Fruit fly (Drosophila melanogaster): Measurements from ENCODE around the gene CG9109.

Gene CG9109

dm6 chr2L:6046865-6047264, 12.6 kb upstream of the CG9109 start:
- TF ChIP-seq CG8478 (optimal IDR thresholded peaks at IDR 0.05) (no peak), EcR (GFP tag; optimal IDR thresholded peaks at IDR 0.05) (no peak), psq (optimal IDR thresholded peaks at IDR 0.05) (no peak), usp (GFP tag; optimal IDR thresholded peaks at IDR 0.05) (no peak)

- TF ChIP-seq pan (optimal IDR thresholded peaks at IDR 0.05), result no peak
- TF ChIP-seq psq (optimal IDR thresholded peaks at IDR 0.05), result no peak
- TF ChIP-seq Dll (optimal IDR thresholded peaks at IDR 0.05), result no peak
- TF ChIP-seq CG8478 (optimal IDR thresholded peaks at IDR 0.05), result no peak
- no peak for TF ChIP-seq EcR (GFP tag; optimal IDR thresholded peaks at IDR 0.05)
- no peak for TF ChIP-seq usp (GFP tag; optimal IDR thresholded peaks at IDR 0.05)
Observed at dm6 chr2L:6045972-6046718, 11.9 kb upstream of the CG9109 start, which contains the start of gene Pfas. Gene Pfas (minus strand): TSS chr2L:6046050.

- TF ChIP-seq pan (optimal IDR thresholded peaks at IDR 0.05), result no peak
- TF ChIP-seq psq (optimal IDR thresholded peaks at IDR 0.05), result no peak
- no peak for TF ChIP-seq CG8478 (optimal IDR thresholded peaks at IDR 0.05)
- no peak for TF ChIP-seq Dll (optimal IDR thresholded peaks at IDR 0.05)
- no peak for TF ChIP-seq EcR (GFP tag; optimal IDR thresholded peaks at IDR 0.05)
- no peak for TF ChIP-seq usp (GFP tag; optimal IDR thresholded peaks at IDR 0.05)
Observed at dm6 chr2L:6045484-6045883, 11.3 kb upstream of the CG9109 start.

- TF ChIP-seq EcR (GFP tag; optimal IDR thresholded peaks at IDR 0.05), result no peak
- no peak for TF ChIP-seq usp (GFP tag; optimal IDR thresholded peaks at IDR 0.05)
- TF ChIP-seq psq (optimal IDR thresholded peaks at IDR 0.05), result no peak
Observed at dm6 chr2L:6037830-6038229, 3.6 kb upstream of the CG9109 start, which contains the start of the genes CG9117 and CG31643. Gene CG9117 (minus strand): TSS chr2L:6037902. Gene CG31643 (plus strand): TSS chr2L:6038117.

dm6 chr2L:6036710-6037109, 2.5 kb upstream of the CG9109 start, which contains the start of gene mtm:
Gene mtm (minus strand): TSS chr2L:6037015.
- TF ChIP-seq psq (optimal IDR thresholded peaks at IDR 0.05) (no peak), EcR (GFP tag; optimal IDR thresholded peaks at IDR 0.05) (no peak), Dll (optimal IDR thresholded peaks at IDR 0.05) (no peak), CG8478 (optimal IDR thresholded peaks at IDR 0.05) (no peak), pan (optimal IDR thresholded peaks at IDR 0.05) (no peak), usp (GFP tag; optimal IDR thresholded peaks at IDR 0.05) (no peak)

- TF ChIP-seq CG8478 (optimal IDR thresholded peaks at IDR 0.05) (no peak), usp (GFP tag; optimal IDR thresholded peaks at IDR 0.05) (no peak), Dll (optimal IDR thresholded peaks at IDR 0.05) (no peak), pan (optimal IDR thresholded peaks at IDR 0.05) (no peak), EcR (GFP tag; optimal IDR thresholded peaks at IDR 0.05) (no peak), psq (optimal IDR thresholded peaks at IDR 0.05) (no peak)
Observed at dm6 chr2L:6035155-6035554, 932 bp upstream of the CG9109 start.

dm6 chr2L:6031838-6032237, 2.4 kb downstream of the CG9109 start:
- TF ChIP-seq CG8478 (optimal IDR thresholded peaks at IDR 0.05) (no peak), EcR (GFP tag; optimal IDR thresholded peaks at IDR 0.05) (no peak), pan (optimal IDR thresholded peaks at IDR 0.05) (no peak), usp (GFP tag; optimal IDR thresholded peaks at IDR 0.05) (no peak), Dll (optimal IDR thresholded peaks at IDR 0.05) (no peak), psq (optimal IDR thresholded peaks at IDR 0.05) (no peak)

- no peak for TF ChIP-seq EcR (GFP tag; optimal IDR thresholded peaks at IDR 0.05)
- TF ChIP-seq pan (optimal IDR thresholded peaks at IDR 0.05), result no peak
- TF ChIP-seq usp (GFP tag; optimal IDR thresholded peaks at IDR 0.05), result no peak
- no peak for TF ChIP-seq psq (optimal IDR thresholded peaks at IDR 0.05)
- no peak for TF ChIP-seq Dll (optimal IDR thresholded peaks at IDR 0.05)
- no peak for TF ChIP-seq CG8478 (optimal IDR thresholded peaks at IDR 0.05)
Observed at dm6 chr2L:6028712-6029111, 5.5 kb downstream of the CG9109 start.

dm6 chr2L:6024345-6024907, 9.8 kb downstream of the CG9109 start, which contains the start of gene CG9107:
Gene CG9107 (minus strand): TSS chr2L:6024539.
- no peak for TF ChIP-seq psq (optimal IDR thresholded peaks at IDR 0.05)
- no peak for TF ChIP-seq pan (optimal IDR thresholded peaks at IDR 0.05)
- no peak for TF ChIP-seq Dll (optimal IDR thresholded peaks at IDR 0.05)
- TF ChIP-seq EcR (GFP tag; optimal IDR thresholded peaks at IDR 0.05), result no peak

dm6 chr2L:6022793-6023192, 11.4 kb downstream of the CG9109 start:
- TF ChIP-seq psq (optimal IDR thresholded peaks at IDR 0.05) (no peak), EcR (GFP tag; optimal IDR thresholded peaks at IDR 0.05) (no peak), CG8478 (optimal IDR thresholded peaks at IDR 0.05) (no peak), usp (GFP tag; optimal IDR thresholded peaks at IDR 0.05) (no peak), Dll (optimal IDR thresholded peaks at IDR 0.05) (no peak), pan (optimal IDR thresholded peaks at IDR 0.05) (no peak)

dm6 chr2L:6020535-6020934, 13.7 kb downstream of the CG9109 start, which contains the start of gene CG13996:
Gene CG13996 (plus strand): TSS chr2L:6020835.
- TF ChIP-seq Dll (optimal IDR thresholded peaks at IDR 0.05) (no peak), EcR (GFP tag; optimal IDR thresholded peaks at IDR 0.05) (no peak), usp (GFP tag; optimal IDR thresholded peaks at IDR 0.05) (no peak), pan (optimal IDR thresholded peaks at IDR 0.05) (no peak), psq (optimal IDR thresholded peaks at IDR 0.05) (no peak), CG8478 (optimal IDR thresholded peaks at IDR 0.05) (no peak)

dm6 chr2L:6019352-6020131, 14.7 kb downstream of the CG9109 start, which contains the start of gene H2.0:
Gene H2.0 (minus strand): TSS chr2L:6019402.
- no peak for TF ChIP-seq pan (optimal IDR thresholded peaks at IDR 0.05)
- no peak for TF ChIP-seq psq (optimal IDR thresholded peaks at IDR 0.05)

Measured in whole organism.